Fruit fly (Drosophila melanogaster) whole organism, embryonic: ENCODE data around the gene cu.

ENCODE experiments used
- Bgb ChIP-seq: fragments of 200-800 bp; sonication (Bioruptor generic); IDR thresholded peaks from 2 replicates; pipeline ENCODE4 v1.3.6; 2022; ENCODE audit warnings: missing biosample characterization, missing genetic modification characterization; ENCODE audit not compliant: partially characterized antibody
- CG10462 ChIP-seq: fragments of 200-800 bp; sonication (Bioruptor generic); optimal IDR thresholded peaks from 2 replicates; lab custom pipeline; 2016; ENCODE audit warnings: missing biosample characterization, missing genetic modification characterization
- CG10654 ChIP-seq: fragments of 200-800 bp; sonication (Bioruptor generic); optimal IDR thresholded peaks from 2 replicates; lab custom pipeline; 2016; ENCODE audit warnings: missing biosample characterization, missing genetic modification characterization
- CG11723 ChIP-seq: fragments of 200-800 bp; sonication (Bioruptor generic); optimal IDR thresholded peaks from 2 replicates; lab custom pipeline; 2017; ENCODE audit warnings: missing biosample characterization, mild to moderate bottlenecking, missing genetic modification characterization
- CG1233 ChIP-seq: fragments of 200-800 bp; sonication (Bioruptor generic); optimal IDR thresholded peaks from 4 replicates; lab custom pipeline; 2018; ENCODE audit warnings: missing biosample characterization, mild to moderate bottlenecking, missing genetic modification characterization
- CG12744 ChIP-seq: fragments of 200-800 bp; sonication (Bioruptor generic); optimal IDR thresholded peaks from 2 replicates; lab custom pipeline; 2016; ENCODE audit warnings: missing biosample characterization, missing genetic modification characterization
- CG14014 ChIP-seq: fragments of 200-800 bp; sonication (Bioruptor generic); IDR thresholded peaks from 2 replicates; pipeline ENCODE4 v1.3.6; 2022; ENCODE audit warnings: missing biosample characterization, missing genetic modification characterization
- CG15479 ChIP-seq: fragments of 200-800 bp; sonication (Bioruptor generic); optimal IDR thresholded peaks from 3 replicates; lab custom pipeline; 2019; ENCODE audit warnings: missing biosample characterization, mild to moderate bottlenecking, missing genetic modification characterization, moderate library complexity
- CG16863 ChIP-seq: fragments of 200-800 bp; sonication (Bioruptor generic); optimal IDR thresholded peaks from 3 replicates; lab custom pipeline; 2016; ENCODE audit warnings: missing biosample characterization, missing genetic modification characterization
- CG17359 ChIP-seq: fragments of 200-800 bp; sonication (Bioruptor generic); optimal IDR thresholded peaks from 3 replicates; lab custom pipeline; 2018; ENCODE audit warnings: missing biosample characterization, mild to moderate bottlenecking, missing genetic modification characterization, moderate library complexity
- CG18764 ChIP-seq: fragments of 200-800 bp; sonication (Bioruptor generic); optimal IDR thresholded peaks from 3 replicates; lab custom pipeline; 2016; ENCODE audit warnings: missing biosample characterization, missing genetic modification characterization
- CG31365 ChIP-seq: fragments of 200-800 bp; sonication (Bioruptor generic); optimal IDR thresholded peaks from 2 replicates; lab custom pipeline; 2018; ENCODE audit warnings: missing biosample characterization, mild to moderate bottlenecking, missing genetic modification characterization
- CG4360 ChIP-seq: fragments of 200-800 bp; sonication (Bioruptor generic); IDR thresholded peaks from 2 replicates; pipeline ENCODE4 v1.3.6; 2022; ENCODE audit warnings: missing biosample characterization, missing genetic modification characterization
- CG4820 ChIP-seq: fragments of 200-800 bp; sonication (Bioruptor generic); optimal IDR thresholded peaks from 3 replicates; lab custom pipeline; 2016; ENCODE audit warnings: missing biosample characterization, missing genetic modification characterization
- CG6813 ChIP-seq: fragments of 200-800 bp; sonication (Bioruptor generic); optimal IDR thresholded peaks from 2 replicates; lab custom pipeline; 2017; ENCODE audit warnings: missing biosample characterization, missing genetic modification characterization, mild to moderate bottlenecking, moderate library complexity, missing genetic modification reagents
- CG6854 ChIP-seq: fragments of 200-800 bp; sonication (Bioruptor generic); optimal IDR thresholded peaks from 3 replicates; lab custom pipeline; 2017; ENCODE audit warnings: missing biosample characterization, mild to moderate bottlenecking, missing genetic modification characterization
- Doc3 ChIP-seq: fragments of 200-800 bp; sonication (Bioruptor generic); IDR thresholded peaks from 3 replicates; pipeline ENCODE4 v1.3.6; 2022; ENCODE audit warnings: missing biosample characterization, missing genetic modification characterization; ENCODE audit not compliant: partially characterized antibody
- Elba2 ChIP-seq: fragments of 200-800 bp; sonication (Bioruptor generic); optimal IDR thresholded peaks from 3 replicates; lab custom pipeline; 2016; ENCODE audit warnings: missing biosample characterization, missing genetic modification characterization
- Hr78 ChIP-seq, 2 experiments: fragments of 200-800 bp in 1 of 2; fragments of >200 bp in 1 of 2; sonication (Bioruptor generic) in 1 of 2; optimal IDR thresholded peaks; 2 replicates each; lab custom pipeline; 2017 to 2019; ENCODE audit warnings: missing biosample characterization in 2 of 2, missing genetic modification characterization in 2 of 2, mild to moderate bottlenecking in 1 of 2, moderate library complexity in 1 of 2
- Lhr ChIP-seq: fragments of 200-800 bp; sonication (Bioruptor generic); optimal IDR thresholded peaks from 3 replicates; lab custom pipeline; 2017; ENCODE audit warnings: mild to moderate bottlenecking, missing biosample characterization, missing genetic modification reagents, missing genetic modification characterization
- Myb ChIP-seq: fragments of 200-800 bp; sonication (Bioruptor generic); optimal IDR thresholded peaks from 2 replicates; lab custom pipeline; 2016; ENCODE audit warnings: missing biosample characterization, missing genetic modification characterization
- NFAT ChIP-seq: fragments of 200-800 bp; sonication (Bioruptor generic); IDR thresholded peaks from 2 replicates; pipeline ENCODE4 v1.3.6; 2022; ENCODE audit warnings: missing biosample characterization, missing genetic modification characterization
- Neu2 ChIP-seq: fragments of 200-800 bp; sonication (Bioruptor generic); optimal IDR thresholded peaks from 3 replicates; lab custom pipeline; 2016; ENCODE audit warnings: missing biosample characterization, missing genetic modification characterization, borderline replicate concordance
- Oli ChIP-seq: fragments of 200-800 bp; sonication (Bioruptor generic); optimal IDR thresholded peaks from 2 replicates; lab custom pipeline; 2018; ENCODE audit warnings: missing biosample characterization, mild to moderate bottlenecking, missing genetic modification characterization, moderate library complexity
- Ravus ChIP-seq: fragments of 200-800 bp; sonication (Bioruptor generic); IDR thresholded peaks from 2 replicates; pipeline ENCODE4 v1.3.6; 2022; ENCODE audit warnings: missing biosample characterization, missing genetic modification characterization
- Rfx ChIP-seq: fragments of 200-800 bp; sonication (Bioruptor generic); IDR thresholded peaks from 2 replicates; pipeline ENCODE4 v1.3.6; 2022; ENCODE audit warnings: missing biosample characterization, missing genetic modification characterization
- Rx ChIP-seq: fragments of 200-800 bp; sonication (Bioruptor generic); IDR thresholded peaks from 2 replicates; pipeline ENCODE4 v1.3.6; 2022; ENCODE audit warnings: missing biosample characterization, missing genetic modification characterization
- Sry-β ChIP-seq: fragments of 200-800 bp; sonication (Bioruptor generic); optimal IDR thresholded peaks from 2 replicates; lab custom pipeline; 2018; ENCODE audit warnings: missing biosample characterization, mild to moderate bottlenecking, missing genetic modification characterization, moderate library complexity
- Sry-δ ChIP-seq: fragments of 200-800 bp; sonication (Bioruptor generic); optimal IDR thresholded peaks from 2 replicates; lab custom pipeline; 2016; ENCODE audit warnings: missing biosample characterization, missing genetic modification characterization
- Usf ChIP-seq: fragments of 200-800 bp; sonication (Bioruptor generic); optimal IDR thresholded peaks from 2 replicates; lab custom pipeline; 2017; ENCODE audit warnings: missing genotype, missing biosample characterization, missing genetic modification characterization
- Xbp1 ChIP-seq: fragments of 200-800 bp; sonication (Bioruptor generic); optimal IDR thresholded peaks from 3 replicates; lab custom pipeline; 2016; ENCODE audit warnings: missing biosample characterization, mild to moderate bottlenecking, missing genetic modification characterization
- bcd ChIP-seq: fragments of 200-800 bp; sonication (Bioruptor generic); optimal IDR thresholded peaks from 2 replicates; lab custom pipeline; 2017; ENCODE audit warnings: missing biosample characterization, mild to moderate bottlenecking, missing genetic modification characterization
- caup ChIP-seq: fragments of 200-800 bp; sonication (Bioruptor generic); optimal IDR thresholded peaks from 3 replicates; lab custom pipeline; 2017; ENCODE audit warnings: missing biosample characterization, mild to moderate bottlenecking, missing genetic modification characterization, moderate library complexity; ENCODE audit not compliant: severe bottlenecking
- corto ChIP-seq: fragments of 200-800 bp; sonication (Bioruptor generic); optimal IDR thresholded peaks from 2 replicates; lab custom pipeline; 2016; ENCODE audit warnings: missing biosample characterization, mild to moderate bottlenecking, missing genetic modification characterization, moderate library complexity
- dati ChIP-seq: fragments of 200-800 bp; sonication (Bioruptor generic); IDR thresholded peaks from 2 replicates; pipeline ENCODE4 v1.3.6; 2022; ENCODE audit warnings: missing biosample characterization, missing genetic modification characterization
- esg ChIP-seq: fragments of 200-800 bp; sonication (Bioruptor generic); conservative IDR thresholded peaks from 2 replicates; pipeline ENCODE4 v1.3.6; 2022; ENCODE audit warnings: missing biosample characterization, missing genetic modification characterization
- exex ChIP-seq: fragments of 200-800 bp; sonication (Bioruptor generic); optimal IDR thresholded peaks from 4 replicates; lab custom pipeline; 2018; ENCODE audit warnings: missing biosample characterization, mild to moderate bottlenecking, missing genetic modification characterization, moderate library complexity
- gcm ChIP-seq: fragments of 200-800 bp; sonication (Bioruptor generic); optimal IDR thresholded peaks from 2 replicates; lab custom pipeline; 2019; ENCODE audit warnings: missing biosample characterization, mild to moderate bottlenecking, missing genetic modification characterization, moderate library complexity
- luna ChIP-seq: fragments of 200-800 bp; sonication (Bioruptor generic); optimal IDR thresholded peaks from 2 replicates; lab custom pipeline; 2016; ENCODE audit warnings: missing biosample characterization, missing genetic modification characterization
- odd ChIP-seq: fragments of 200-800 bp; sonication (Bioruptor generic); optimal IDR thresholded peaks from 2 replicates; lab custom pipeline; 2017; ENCODE audit warnings: missing biosample characterization, mild to moderate bottlenecking, missing genetic modification characterization
- pfk ChIP-seq: fragments of 200-800 bp; sonication (Bioruptor generic); optimal IDR thresholded peaks from 2 replicates; lab custom pipeline; 2018; ENCODE audit warnings: missing biosample characterization, mild to moderate bottlenecking, missing genetic modification characterization, moderate library complexity
- pum ChIP-seq: fragments of 200-800 bp; sonication (Bioruptor generic); optimal IDR thresholded peaks from 2 replicates; lab custom pipeline; 2016; ENCODE audit warnings: missing biosample characterization, missing genetic modification characterization
- repo ChIP-seq: fragments of 200-800 bp; sonication (Bioruptor generic); optimal IDR thresholded peaks from 2 replicates; lab custom pipeline; 2016; ENCODE audit warnings: missing biosample characterization, missing genetic modification characterization
- sens-2 ChIP-seq: fragments of 200-800 bp; sonication (Bioruptor generic); IDR thresholded peaks from 2 replicates; pipeline ENCODE4 v1.3.6; 2022; ENCODE audit warnings: missing biosample characterization, missing genetic modification characterization
- sisA ChIP-seq: fragments of 200-800 bp; sonication (Bioruptor generic); IDR thresholded peaks from 2 replicates; pipeline ENCODE4 v1.3.6; 2022; ENCODE audit warnings: missing biosample characterization, missing genetic modification characterization
- ssp ChIP-seq: fragments of 200-800 bp; sonication (Bioruptor generic); IDR thresholded peaks from 2 replicates; pipeline ENCODE4 v1.3.6; 2022; ENCODE audit warnings: missing biosample characterization, missing genetic modification characterization
- stwl ChIP-seq: fragments of 200-800 bp; sonication (Bioruptor generic); optimal IDR thresholded peaks from 3 replicates; lab custom pipeline; 2018; ENCODE audit warnings: missing biosample characterization, mild to moderate bottlenecking, missing genetic modification characterization, moderate library complexity
- tin ChIP-seq: fragments of 200-800 bp; sonication (Bioruptor generic); optimal IDR thresholded peaks from 3 replicates; lab custom pipeline; 2016; ENCODE audit warnings: missing biosample characterization, missing genetic modification characterization
- trem ChIP-seq: fragments of 200-800 bp; optimal IDR thresholded peaks from 3 replicates; lab custom pipeline; 2019; ENCODE audit warnings: missing biosample characterization, mild to moderate bottlenecking, missing genetic modification characterization, moderate library complexity
- zen2 ChIP-seq: fragments of 200-800 bp; sonication (Bioruptor generic); IDR thresholded peaks from 3 replicates; pipeline ENCODE4 v1.3.6; 2022; ENCODE audit warnings: missing biosample characterization, missing genetic modification characterization; ENCODE audit not compliant: partially characterized antibody

The cu gene

dm6 chr3R:11226496-11226895, 29.1 kb downstream of the cu start, which contains the start of gene CG17726 (continued):
- TF ChIP-seq trem (peak; percentile 99), CG1233 (GFP tag; lab: Kevin White, UChicago) (peak; percentile 91), luna (peak; percentile 27), CG6813 (GFP tag; lab: Kevin White, UChicago) (peak; percentile 93), CG6854 (GFP tag; lab: Kevin White, UChicago) (peak; percentile 89), CG10462 (peak; percentile 96), CG14014 (peak; percentile 98), CG4820 (GFP tag; lab: Kevin White, UChicago) (peak; percentile 94), CG10654 (GFP tag; lab: Kevin White, UChicago) (peak; percentile 93), exex (tag; lab: Kevin White, UChicago) (no peak), CG15479 (GFP tag; lab: Kevin White, UChicago) (peak; percentile 65), caup (GFP tag; lab: Kevin White, UChicago) (peak; percentile 90), Rx (peak; percentile 95), NFAT (GFP tag; lab: Robert Waterston, UW) (peak; percentile 90), Sry-δ (GFP tag; lab: Kevin White, UChicago) (peak; percentile 45), Neu2 (GFP tag; lab: Kevin White, UChicago) (no peak), zen2 (no peak), sens-2 (peak; percentile 97), sisA (peak; percentile 97), Bgb (GFP tag; lab: Robert Waterston, UW) (no peak), stwl (tag; lab: Kevin White, UChicago) (peak; percentile 80), CG16863 (GFP tag; lab: Kevin White, UChicago) (peak; percentile 90), odd (peak; percentile 94), ssp (GFP tag; lab: Robert Waterston, UW) (peak; percentile 93), CG12744 (GFP tag; lab: Kevin White, UChicago) (peak; percentile 92), CG18764 (GFP tag; lab: Kevin White, UChicago) (peak; percentile 89), pfk (no peak), pum (GFP tag; lab: Kevin White, UChicago) (peak; percentile 88), Ravus (GFP tag; lab: Robert Waterston, UW) (peak; percentile 95), Lhr (GFP tag; lab: Kevin White, UChicago) (peak; percentile 86), tin (GFP tag; lab: Kevin White, UChicago) (peak; percentile 95), Doc3 (GFP tag; lab: Robert Waterston, UW) (no peak), corto (no peak), bcd (GFP tag; lab: Kevin White, UChicago) (peak; percentile 95), esg (GFP tag; lab: Robert Waterston, UW) (peak; percentile 98), Rfx (GFP tag; lab: Robert Waterston, UW) (peak; percentile 98), gcm (GFP tag; lab: Kevin White, UChicago) (peak; percentile 98), dati (GFP tag; lab: Robert Waterston, UW) (peak; percentile 94), Elba2 (peak; percentile 88), Hr78 (GFP tag; optimal IDR thresholded peaks at IDR 0.05; lab: Kevin White, UChicago) (no peak), Sry-β (peak; percentile 39), Xbp1 (GFP tag; lab: Kevin White, UChicago) (peak; percentile 98), Oli (tag; lab: Kevin White, UChicago) (peak; percentile 97), Myb (peak; percentile 61), CG31365 (tag; lab: Kevin White, UChicago) (peak; percentile 81), Usf (GFP tag; lab: Kevin White, UChicago) (peak; percentile 91), repo (GFP tag; lab: Kevin White, UChicago) (peak; percentile 76), CG4360 (GFP tag; lab: Robert Waterston, UW) (peak; percentile 82), CG17359 (tag; lab: Kevin White, UChicago) (peak; percentile 98), CG11723 (peak; percentile 87)
